Worm (Caenorhabditis elegans): ENCODE results near the gene Y116A8C.38.

Y116A8C.38 gene

ce11 chrIV:17087384-17088099 lies 43.8 kb upstream of the Y116A8C.38 start, which contains the start of the genes snx-13 and snr-1 (continued):
- no peak for TF ChIP-seq pha-4 (tag; optimal IDR thresholded peaks at IDR 0.05)
- peak; percentile 96 for TF ChIP-seq lim-6 (tag; optimal IDR thresholded peaks at IDR 0.05)
- peak; percentile 72; the same call in 1 of the 2 replicates for TF ChIP-seq unc-3 (GFP tag; conservative IDR thresholded peaks at IDR 0.05)
- TF ChIP-seq unc-3 (tag; optimal IDR thresholded peaks at IDR 0.05) = peak; percentile 96
- TF ChIP-seq ztf-16 (tag; optimal IDR thresholded peaks at IDR 0.05) = peak; percentile 96
- peak; percentile 64 for TF ChIP-seq npax-4 (tag; optimal IDR thresholded peaks at IDR 0.05)
- TF ChIP-seq fkh-6 (tag; optimal IDR thresholded peaks at IDR 0.05) = peak; percentile 42
- peak; percentile 48 for TF ChIP-seq ceh-6 (GFP tag; optimal IDR thresholded peaks at IDR 0.05)
- peak; percentile 97 for TF ChIP-seq hlh-15 (tag; optimal IDR thresholded peaks at IDR 0.05)
- TF ChIP-seq ceh-34 (tag; optimal IDR thresholded peaks at IDR 0.05) = peak; percentile 95
- no peak for TF ChIP-seq pros-1 (tag; optimal IDR thresholded peaks at IDR 0.05)
- peak; percentile 47 for TF ChIP-seq nfya-1 (tag; optimal IDR thresholded peaks at IDR 0.05)
- TF ChIP-seq eyg-1 (tag; optimal IDR thresholded peaks at IDR 0.05) = peak; percentile 78
- peak; percentile 95 for TF ChIP-seq ceh-2 (tag; optimal IDR thresholded peaks at IDR 0.05)
- no peak for TF ChIP-seq pax-1 (tag; optimal IDR thresholded peaks at IDR 0.05)
- TF ChIP-seq ceh-9 (tag; optimal IDR thresholded peaks at IDR 0.05) = no peak
- TF ChIP-seq pqm-1 (tag; optimal IDR thresholded peaks at IDR 0.05) = peak; percentile 89
- TF ChIP-seq fkh-10 (GFP tag; optimal IDR thresholded peaks at IDR 0.05) = no peak
- TF ChIP-seq ceh-22 (tag; optimal IDR thresholded peaks at IDR 0.05) = no peak
- peak; percentile 54 for TF ChIP-seq ceh-18 (tag; optimal IDR thresholded peaks at IDR 0.05)
- TF ChIP-seq F13H6.1 (tag; optimal IDR thresholded peaks at IDR 0.05) = peak; percentile 93
- peak; percentile 71 for TF ChIP-seq sox-4 (tag; optimal IDR thresholded peaks at IDR 0.05)
- TF ChIP-seq tbx-2 (tag; optimal IDR thresholded peaks at IDR 0.05) = peak; percentile 99
- peak; percentile 76 for TF ChIP-seq madf-2 (tag; optimal IDR thresholded peaks at IDR 0.05)
- TF ChIP-seq T23F11.4 (GFP tag; optimal IDR thresholded peaks at IDR 0.05) = peak; percentile 83
- TF ChIP-seq lin-11 (tag; optimal IDR thresholded peaks at IDR 0.05) = peak; percentile 80
- peak; percentile 88 for TF ChIP-seq pag-3 (tag; optimal IDR thresholded peaks at IDR 0.05; ENCODE audit: borderline replicate concordance)
- TF ChIP-seq K02D7.2 (tag; optimal IDR thresholded peaks at IDR 0.05) = peak; percentile 90
- TF ChIP-seq sox-2 (GFP tag; IDR thresholded peaks at IDR 0.05) = peak; percentile 45
- TF ChIP-seq elt-2 (tag; optimal IDR thresholded peaks at IDR 0.05) = peak; percentile 99
- no peak for TF ChIP-seq ceh-30 (tag; optimal IDR thresholded peaks at IDR 0.05)
- peak; percentile 82 for TF ChIP-seq gmeb-2 (tag; optimal IDR thresholded peaks at IDR 0.05)
- TF ChIP-seq ceh-19 (GFP tag; optimal IDR thresholded peaks at IDR 0.05) = peak; percentile 94
- TF ChIP-seq zip-5 (tag; optimal IDR thresholded peaks at IDR 0.05) = peak; percentile 99
- TF ChIP-seq ama-1 (optimal IDR thresholded peaks at IDR 0.05) = no peak
- TF ChIP-seq tbx-7 (tag; optimal IDR thresholded peaks at IDR 0.05) = peak; percentile 96
- peak; percentile 83 for TF ChIP-seq che-1 (tag; optimal IDR thresholded peaks at IDR 0.05)
- peak; percentile 87 for TF ChIP-seq C38D4.7 (GFP tag; optimal IDR thresholded peaks at IDR 0.05)
- TF ChIP-seq unc-42 (tag; optimal IDR thresholded peaks at IDR 0.05) = peak; percentile 80
- TF ChIP-seq Y22D7AL.16 (tag; optimal IDR thresholded peaks at IDR 0.05) = peak; percentile 84
- peak; percentile 95 for TF ChIP-seq ttx-3 (tag; optimal IDR thresholded peaks at IDR 0.05)

ce11 chrIV:17088849-17089248 lies 42.5 kb upstream of the Y116A8C.38 start, which contains the start of gene Y116A8C.43:
TSS of gene Y116A8C.43 (plus strand) at chrIV:17088851.
- TF ChIP-seq fax-1 (tag; optimal IDR thresholded peaks at IDR 0.05) (no peak), ceh-24 (tag; optimal IDR thresholded peaks at IDR 0.05) (no peak), K02D7.2 (tag; optimal IDR thresholded peaks at IDR 0.05) (no peak), tbx-2 (tag; optimal IDR thresholded peaks at IDR 0.05) (no peak), ceh-48 (tag; optimal IDR thresholded peaks at IDR 0.05) (no peak), elt-2 (tag; optimal IDR thresholded peaks at IDR 0.05) (no peak), hlh-6 (tag; optimal IDR thresholded peaks at IDR 0.05) (no peak), ahr-1 (tag; optimal IDR thresholded peaks at IDR 0.05) (no peak), hlh-13 (GFP tag; optimal IDR thresholded peaks at IDR 0.05) (no peak), tbx-7 (tag; optimal IDR thresholded peaks at IDR 0.05) (no peak), ttx-3 (tag; optimal IDR thresholded peaks at IDR 0.05) (no peak), ets-4 (tag; optimal IDR thresholded peaks at IDR 0.05) (no peak), dmd-4 (tag; optimal IDR thresholded peaks at IDR 0.05; ENCODE audit: borderline replicate concordance) (no peak), C38D4.7 (GFP tag; optimal IDR thresholded peaks at IDR 0.05) (no peak), unc-3 (GFP tag; conservative IDR thresholded peaks at IDR 0.05) (no peak), unc-3 (tag; optimal IDR thresholded peaks at IDR 0.05) (no peak), ceh-14 (tag; optimal IDR thresholded peaks at IDR 0.05) (no peak), unc-55 (GFP tag; optimal IDR thresholded peaks at IDR 0.05) (no peak)
